Worm (Caenorhabditis elegans) whole organism, L2 larva: ENCODE data around the gene dph-7.
"Not testable (repeated sequence)": the region's sequence is repeated elsewhere in the genome, so short reads cannot be mapped to it uniquely, and the experiment has no call there.

ENCODE experiments used
- C34F6.9 ChIP-seq: fragments of 150-350 bp; optimal IDR thresholded peaks from 2 replicates; lab custom pipeline; 2014; ENCODE audit warnings: missing biosample characterization, missing genetic modification characterization
- F13H6.1 ChIP-seq: sonication (generic microtip); optimal IDR thresholded peaks from 2 replicates; lab custom pipeline; 2016; ENCODE audit warnings: missing genetic modification characterization, missing compliant biosample characterization
- R02D3.7 ChIP-seq: fragments of 150-350 bp; optimal IDR thresholded peaks from 2 replicates; lab custom pipeline; 2014; ENCODE audit warnings: missing biosample characterization, missing genetic modification characterization
- Y55F3AM.14 ChIP-seq: fragments of 200-800 bp; sonication (Bioruptor generic); optimal IDR thresholded peaks from 2 replicates; lab custom pipeline; 2018; ENCODE audit warnings: mild to moderate bottlenecking, missing genetic modification characterization, missing compliant biosample characterization
- ZK546.5 ChIP-seq: sonication (generic microtip); optimal IDR thresholded peaks from 2 replicates; lab custom pipeline; 2017; ENCODE audit warnings: missing biosample characterization, missing genetic modification characterization
- alr-1 ChIP-seq: fragments of 150-350 bp; optimal IDR thresholded peaks from 2 replicates; lab custom pipeline; 2014; ENCODE audit warnings: missing biosample characterization, missing genetic modification characterization
- aly-2 ChIP-seq: fragments of 150-350 bp; optimal IDR thresholded peaks from 2 replicates; lab custom pipeline; 2014; ENCODE audit warnings: missing biosample characterization, missing genetic modification characterization
- blmp-1 ChIP-seq: sonication (generic microtip); optimal IDR thresholded peaks from 2 replicates; lab custom pipeline; 2017; ENCODE audit warnings: missing genetic modification characterization, mild to moderate bottlenecking, missing compliant biosample characterization, antibody characterized with exemption, moderate library complexity; ENCODE audit not compliant: insufficient read depth
- ceh-16 ChIP-seq: fragments of 150-350 bp; optimal IDR thresholded peaks from 2 replicates; lab custom pipeline; 2014; ENCODE audit warnings: missing biosample characterization, missing genetic modification characterization
- ceh-82 ChIP-seq: fragments of 150-350 bp; optimal IDR thresholded peaks from 2 replicates; lab custom pipeline; 2014; ENCODE audit warnings: missing biosample characterization, missing genetic modification characterization
- crh-2 ChIP-seq: sonication (generic microtip); optimal IDR thresholded peaks from 2 replicates; lab custom pipeline; 2017; ENCODE audit warnings: missing biosample characterization, missing genetic modification characterization
- dmd-4 ChIP-seq: sonication (generic microtip); optimal IDR thresholded peaks from 2 replicates; lab custom pipeline; 2017; ENCODE audit warnings: missing biosample characterization, missing genetic modification characterization
- egl-27 ChIP-seq: sonication (generic microtip); optimal IDR thresholded peaks from 3 replicates; lab custom pipeline; 2017; ENCODE audit warnings: missing biosample characterization, missing genetic modification reagents, missing genetic modification characterization
- elt-1 ChIP-seq: fragments of 150-350 bp; optimal IDR thresholded peaks from 2 replicates; lab custom pipeline; 2014; ENCODE audit warnings: missing biosample characterization, missing genetic modification characterization
- fos-1 ChIP-seq: fragments of 150-350 bp; optimal IDR thresholded peaks from 2 replicates; lab custom pipeline; 2014; ENCODE audit warnings: missing biosample characterization, missing genetic modification characterization
- gmeb-1 ChIP-seq: fragments of 150-350 bp; optimal IDR thresholded peaks from 2 replicates; lab custom pipeline; 2014; ENCODE audit warnings: missing biosample characterization, missing genetic modification characterization
- lin-13 ChIP-seq: fragments of 150-350 bp; optimal IDR thresholded peaks from 2 replicates; lab custom pipeline; 2014; ENCODE audit warnings: missing biosample characterization, missing genetic modification reagents, missing genetic modification characterization
- lin-39 ChIP-seq: fragments of 150-350 bp; optimal IDR thresholded peaks from 2 replicates; lab custom pipeline; 2014; ENCODE audit warnings: missing biosample characterization, missing genetic modification reagents, missing genetic modification characterization
- lsy-2 ChIP-seq, 2 experiments: fragments of 150-350 bp in 1 of 2; sonication (generic microtip) in 1 of 2; optimal IDR thresholded peaks; 2 replicates each; lab custom pipeline; 2014 to 2017; ENCODE audit warnings: missing biosample characterization in 2 of 2, missing genetic modification characterization in 2 of 2
- mab-5 ChIP-seq: fragments of 150-350 bp; optimal IDR thresholded peaks from 2 replicates; lab custom pipeline; 2014; ENCODE audit warnings: missing biosample characterization, missing genetic modification characterization
- mdl-1 ChIP-seq, 2 experiments: fragments of 150-350 bp in 1 of 2; sonication (generic microtip) in 1 of 2; optimal IDR thresholded peaks; 2 replicates each; lab custom pipeline; 2017; ENCODE audit warnings: missing biosample characterization in 2 of 2, missing genetic modification characterization in 2 of 2
- nhr-10 ChIP-seq: sonication (generic microtip); optimal IDR thresholded peaks from 2 replicates; lab custom pipeline; 2017; ENCODE audit warnings: missing biosample characterization, missing genetic modification characterization
- nhr-11 ChIP-seq: fragments of 150-350 bp; optimal IDR thresholded peaks from 2 replicates; lab custom pipeline; 2014; ENCODE audit warnings: missing biosample characterization, missing genetic modification characterization
- nhr-23 ChIP-seq: fragments of 150-350 bp; optimal IDR thresholded peaks from 2 replicates; lab custom pipeline; 2014; ENCODE audit warnings: missing biosample characterization, missing genetic modification reagents, missing genetic modification characterization
- nhr-237 ChIP-seq: fragments of 150-350 bp; optimal IDR thresholded peaks from 2 replicates; lab custom pipeline; 2014; ENCODE audit warnings: missing biosample characterization, missing genetic modification characterization
- nhr-25 ChIP-seq: fragments of 150-350 bp; sonication (generic microtip); optimal IDR thresholded peaks from 3 replicates; lab custom pipeline; 2014; ENCODE audit warnings: missing biosample characterization, missing genetic modification characterization
- sem-4 ChIP-seq: fragments of 150-350 bp; optimal IDR thresholded peaks from 2 replicates; lab custom pipeline; 2014; ENCODE audit warnings: missing biosample characterization, missing genetic modification reagents, missing genetic modification characterization
- sma-3 ChIP-seq: sonication (generic microtip); optimal IDR thresholded peaks from 2 replicates; lab custom pipeline; 2016; ENCODE audit warnings: missing genetic modification reagents, missing genetic modification characterization, missing compliant biosample characterization
- sma-9 ChIP-seq, 2 experiments: fragments of 150-350 bp in 1 of 2; sonication (generic microtip) in 1 of 2; optimal IDR thresholded peaks; 2 replicates each; lab custom pipeline; 2014 to 2016; ENCODE audit warnings: missing genetic modification characterization in 2 of 2, mild to moderate bottlenecking in 1 of 2, missing biosample characterization in 1 of 2, missing compliant biosample characterization in 1 of 2, missing genetic modification reagents in 1 of 2, moderate library complexity in 1 of 2
- snpc-4 ChIP-seq: fragments of 150-350 bp; optimal IDR thresholded peaks from 2 replicates; lab custom pipeline; 2014; ENCODE audit warnings: missing biosample characterization, missing genetic modification characterization
- unc-39 ChIP-seq: fragments of 150-350 bp; optimal IDR thresholded peaks from 2 replicates; lab custom pipeline; 2014; ENCODE audit warnings: missing biosample characterization, missing genetic modification characterization
- unc-55 ChIP-seq: fragments of 150-350 bp; sonication (generic microtip); optimal IDR thresholded peaks from 3 replicates; lab custom pipeline; 2014; ENCODE audit warnings: missing biosample characterization, missing genetic modification reagents, missing genetic modification characterization
- unc-62 ChIP-seq: fragments of 150-350 bp; optimal IDR thresholded peaks from 2 replicates; lab custom pipeline; 2014; ENCODE audit warnings: missing biosample characterization, missing genetic modification reagents, missing genetic modification characterization
- zag-1 ChIP-seq: fragments of 150-350 bp; optimal IDR thresholded peaks from 2 replicates; lab custom pipeline; 2014; ENCODE audit warnings: missing biosample characterization, missing genetic modification characterization
- ztf-11 ChIP-seq: sonication (generic microtip); optimal IDR thresholded peaks from 2 replicates; lab custom pipeline; 2017; ENCODE audit warnings: missing biosample characterization, missing genetic modification characterization

The dph-7 gene

ce11 chrIII:13296289-13296874 lies 18.5 kb upstream of the dph-7 start, which contains the start of gene npp-18:
Gene npp-18 (plus strand): TSS chrIII:13296853.
- TF ChIP-seq unc-55 (GFP tag; lab: Kevin White, UChicago) = peak; percentile 58
- peak; percentile 17 for TF ChIP-seq snpc-4
- peak; percentile 78 for TF ChIP-seq gmeb-1
- TF ChIP-seq fos-1 (tag; lab: Kevin White, UChicago) = peak; percentile 33
- peak; percentile 60 for TF ChIP-seq crh-2 (tag; lab: Kevin White, UChicago)
- peak; percentile 38 for TF ChIP-seq sem-4 (tag; lab: Kevin White, UChicago)
- peak; percentile 61 for TF ChIP-seq F13H6.1 (tag; lab: Kevin White, UChicago)
- TF ChIP-seq lin-13 (GFP tag; lab: Kevin White, UChicago) = peak; percentile 74
- peak; percentile 56 for TF ChIP-seq sma-3 (GFP tag; lab: Kevin White, UChicago)
- peak; percentile 63 for TF ChIP-seq sma-9 (GFP tag; optimal IDR thresholded peaks at IDR 0.05; lab: Kevin White, UChicago)
- not testable (repeated sequence) for TF ChIP-seq sma-9 (tag; optimal IDR thresholded peaks at IDR 0.05; lab: Kevin White, UChicago)
- peak in 1 of 2 experiments; percentile 77 for TF ChIP-seq lsy-2 (tag; optimal IDR thresholded peaks at IDR 0.05; lab: Kevin White, UChicago)
- TF ChIP-seq C34F6.9 (tag; lab: Kevin White, UChicago) = peak; percentile 51
- peak; percentile 45 for TF ChIP-seq blmp-1

- no peak for TF ChIP-seq nhr-23 (tag; lab: Kevin White, UChicago)
- TF ChIP-seq aly-2 (tag; lab: Kevin White, UChicago) = no peak
- TF ChIP-seq fos-1 (tag; lab: Kevin White, UChicago) = peak; percentile 62
- no peak for TF ChIP-seq lin-39 (tag; lab: Kevin White, UChicago)
- TF ChIP-seq ceh-16 = peak; percentile 27
- peak; percentile 16 for TF ChIP-seq nhr-25 (tag; lab: Kevin White, UChicago)
- no peak for TF ChIP-seq R02D3.7
- peak; percentile 6 for TF ChIP-seq sma-3 (GFP tag; lab: Kevin White, UChicago)
Observed at ce11 chrIII:13298722-13299431, 16.0 kb upstream of the dph-7 start, which contains the start of gene pgm-2. Gene pgm-2 (plus strand): TSS chrIII:13299378.

ce11 chrIII:13301983-13302382 lies 12.9 kb upstream of the dph-7 start:
- TF ChIP-seq zag-1 (tag; lab: Kevin White, UChicago) = no peak
- no peak for TF ChIP-seq R02D3.7
- TF ChIP-seq egl-27 (tag; lab: Kevin White, UChicago) = no peak
- TF ChIP-seq snpc-4 = no peak
- no peak for TF ChIP-seq mdl-1 (tag; optimal IDR thresholded peaks at IDR 0.05; lab: Kevin White, UChicago)
- no peak for TF ChIP-seq mab-5
- TF ChIP-seq blmp-1 = no peak
- TF ChIP-seq Y55F3AM.14 (GFP tag; lab: Kevin White, UChicago) = no peak
- TF ChIP-seq ztf-11 (tag; lab: Kevin White, UChicago) = no peak
- no peak for TF ChIP-seq unc-39
- TF ChIP-seq nhr-10 = no peak
- TF ChIP-seq nhr-237 (tag; lab: Kevin White, UChicago) = no peak
- TF ChIP-seq nhr-11 (tag; lab: Kevin White, UChicago) = no peak
- TF ChIP-seq ceh-82 = no peak

ce11 chrIII:13302578-13302977 lies 12.3 kb upstream of the dph-7 start:
- TF ChIP-seq alr-1 (tag; lab: Kevin White, UChicago) (no peak), ceh-16 (no peak), unc-55 (GFP tag; lab: Kevin White, UChicago) (no peak)

- no peak for TF ChIP-seq dmd-4 (tag; lab: Kevin White, UChicago)
- TF ChIP-seq mab-5 = no peak
- TF ChIP-seq nhr-11 (tag; lab: Kevin White, UChicago) = no peak
- TF ChIP-seq unc-62 (GFP tag; lab: Kevin White, UChicago) = no peak
- no peak for TF ChIP-seq crh-2 (tag; lab: Kevin White, UChicago)
- TF ChIP-seq ceh-16 = no peak
- no peak for TF ChIP-seq elt-1 (tag; lab: Kevin White, UChicago)
- TF ChIP-seq F13H6.1 (tag; lab: Kevin White, UChicago) = no peak
- no peak for TF ChIP-seq ceh-82
- TF ChIP-seq R02D3.7 = no peak
- TF ChIP-seq sma-3 (GFP tag; lab: Kevin White, UChicago) = no peak
- no peak for TF ChIP-seq zag-1 (tag; lab: Kevin White, UChicago)
- no peak for TF ChIP-seq ZK546.5 (tag; lab: Kevin White, UChicago)
Observed at ce11 chrIII:13305537-13305936, 9.4 kb upstream of the dph-7 start.
